Worm (Caenorhabditis elegans) whole organism, L4/young adult: ENCODE results near the gene set-2.

Experiments
- W03F9.2 ChIP-seq: fragments of 150-350 bp; optimal IDR thresholded peaks from 2 replicates; lab custom pipeline; 2014; ENCODE audit warnings: missing biosample characterization, missing genetic modification characterization
- dao-5 ChIP-seq: sonication (generic microtip); optimal IDR thresholded peaks from 2 replicates; lab custom pipeline; 2016; ENCODE audit warnings: missing genotype, missing genetic modification characterization, moderate library complexity, missing compliant biosample characterization
- him-1 ChIP-seq: sonication (generic microtip); optimal IDR thresholded peaks from 2 replicates; lab custom pipeline; 2016; ENCODE audit warnings: missing genotype, missing genetic modification reagents, missing genetic modification characterization, missing compliant biosample characterization

DNA sequence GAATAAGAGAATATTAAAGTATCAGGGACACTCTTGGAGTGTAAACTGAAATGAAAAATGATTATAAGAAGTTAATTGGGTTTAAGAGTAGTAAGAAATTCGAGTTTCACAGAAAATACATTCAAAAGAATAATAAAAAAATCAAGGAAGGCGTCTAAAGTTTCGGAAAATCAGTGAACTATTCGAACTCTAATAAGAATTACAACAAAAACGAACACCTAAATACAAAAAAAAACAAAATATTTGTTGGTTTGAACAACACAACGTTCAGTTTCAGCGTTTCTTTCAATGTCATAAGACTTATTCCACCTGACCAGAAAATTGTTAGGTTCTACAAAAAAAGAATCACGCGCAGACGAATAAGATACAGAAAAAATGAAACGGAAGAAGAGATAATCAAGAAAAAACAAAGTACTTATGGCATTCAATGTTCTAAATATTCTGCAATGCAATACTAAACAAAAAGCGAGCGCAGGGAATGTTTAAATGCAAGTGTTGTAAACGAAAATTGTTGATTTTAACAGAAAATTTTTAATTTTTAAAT, 30.9 kb downstream of the set-2 start, which contains the start of gene nhl-2:
- TF ChIP-seq W03F9.2 (tag; lab: Kevin White, UChicago) (no peak), him-1 (tag; lab: Kevin White, UChicago) (no peak), dao-5 (tag; lab: Kevin White, UChicago) (no peak)
